Fruit fly (Drosophila melanogaster) whole organism, embryonic: ENCODE measurements around the gene CG14005.

Experiments used
- Abd-B ChIP-seq: fragments of 200-800 bp; sonication (Bioruptor generic); optimal IDR thresholded peaks from 2 replicates; lab custom pipeline; 2018; ENCODE audit warnings: missing biosample characterization, mild to moderate bottlenecking, missing genetic modification characterization, moderate library complexity
- Atf3 ChIP-seq: fragments of 200-800 bp; sonication (Bioruptor generic); optimal IDR thresholded peaks from 3 replicates; lab custom pipeline; 2016; ENCODE audit warnings: missing biosample characterization, missing genetic modification characterization
- Awh ChIP-seq: fragments of 200-800 bp; sonication (Bioruptor generic); IDR thresholded peaks from 2 replicates; pipeline ENCODE4, ENCODE4 v1.3.6; 2022; ENCODE audit warnings: missing biosample characterization, missing genetic modification characterization
- Bgb ChIP-seq: fragments of 200-800 bp; sonication (Bioruptor generic); IDR thresholded peaks from 2 replicates; pipeline ENCODE4 v1.3.6; 2022; ENCODE audit warnings: missing biosample characterization, missing genetic modification characterization; ENCODE audit not compliant: partially characterized antibody
- CG12744 ChIP-seq: fragments of 200-800 bp; sonication (Bioruptor generic); optimal IDR thresholded peaks from 2 replicates; lab custom pipeline; 2016; ENCODE audit warnings: missing biosample characterization, missing genetic modification characterization
- CG13424 ChIP-seq: fragments of 200-800 bp; sonication (Bioruptor generic); optimal IDR thresholded peaks from 2 replicates; lab custom pipeline; 2019; ENCODE audit warnings: missing biosample characterization, mild to moderate bottlenecking, missing genetic modification characterization, moderate library complexity
- CG2120 ChIP-seq: fragments of 200-800 bp; sonication (Bioruptor generic); optimal IDR thresholded peaks from 3 replicates; lab custom pipeline; 2016; ENCODE audit warnings: missing biosample characterization, missing genetic modification characterization
- CG2889 ChIP-seq: fragments of 200-800 bp; sonication (Bioruptor generic); IDR thresholded peaks from 3 replicates; pipeline ENCODE4 v1.3.6; 2022; ENCODE audit warnings: missing biosample characterization, missing genetic modification characterization
- CG3163 ChIP-seq: fragments of 200-800 bp; sonication (Bioruptor generic); optimal IDR thresholded peaks from 3 replicates; lab custom pipeline; 2016; ENCODE audit warnings: missing biosample characterization, missing genetic modification characterization
- CG32532 ChIP-seq: fragments of 200-800 bp; sonication (Bioruptor generic); IDR thresholded peaks from 2 replicates; pipeline ENCODE4 v1.3.6; 2022; ENCODE audit warnings: missing biosample characterization, missing genetic modification characterization
- CG42726 ChIP-seq: fragments of 200-800 bp; sonication (Bioruptor generic); IDR thresholded peaks from 2 replicates; pipeline ENCODE4 v1.3.6; 2022; ENCODE audit warnings: missing biosample characterization, missing genetic modification characterization; ENCODE audit not compliant: partially characterized antibody
- CG4424 ChIP-seq: fragments of 200-800 bp; sonication (Bioruptor generic); optimal IDR thresholded peaks from 3 replicates; lab custom pipeline; 2016; ENCODE audit warnings: missing biosample characterization, missing genetic modification characterization
- CG5180 ChIP-seq: fragments of 200-800 bp; sonication (Bioruptor generic); optimal IDR thresholded peaks from 3 replicates; lab custom pipeline; 2017; ENCODE audit warnings: missing biosample characterization, missing genetic modification characterization, mild to moderate bottlenecking, moderate library complexity, missing genetic modification reagents
- CG6791 ChIP-seq: fragments of 200-800 bp; sonication (Bioruptor generic); IDR thresholded peaks from 3 replicates; pipeline ENCODE4 v1.3.6; 2022; ENCODE audit warnings: missing biosample characterization, missing genetic modification characterization; ENCODE audit not compliant: partially characterized antibody
- CG9932 ChIP-seq: fragments of 200-800 bp; sonication (Bioruptor generic); IDR thresholded peaks from 2 replicates; pipeline ENCODE4 v1.3.6; 2022; ENCODE audit warnings: missing biosample characterization, missing genetic modification characterization
- Dbx ChIP-seq: fragments of 200-800 bp; sonication (Bioruptor generic); IDR thresholded peaks from 3 replicates; pipeline ENCODE4 v1.3.6; 2022; ENCODE audit warnings: missing biosample characterization, missing genetic modification characterization
- Dll ChIP-seq: fragments of 200-800 bp; sonication (Bioruptor generic); IDR thresholded peaks from 4 replicates; pipeline ENCODE4 v1.3.6; 2022; ENCODE audit warnings: missing biosample characterization, missing genetic modification characterization; ENCODE audit not compliant: partially characterized antibody
- Ets65A ChIP-seq: fragments of 200-800 bp; sonication (Bioruptor generic); peaks from one replicate; lab custom pipeline; 2016; ENCODE audit warnings: missing biosample characterization, missing genetic modification characterization
- Jarid2 ChIP-seq: fragments of 200-800 bp; sonication (Bioruptor generic); optimal IDR thresholded peaks from 3 replicates; lab custom pipeline; 2017; ENCODE audit warnings: mild to moderate bottlenecking, missing biosample characterization, missing genetic modification reagents, missing genetic modification characterization
- MBD-R2 ChIP-seq: fragments of 200-800 bp; sonication (Bioruptor generic); IDR thresholded peaks from 2 replicates; pipeline ENCODE4 v1.3.6; 2022; ENCODE audit warnings: missing biosample characterization, missing genetic modification characterization
- Med ChIP-seq: fragments of 200-800 bp; sonication (Bioruptor generic); peaks from one replicate; lab custom pipeline; 2016; ENCODE audit warnings: missing biosample characterization, missing genetic modification characterization, mild to moderate bottlenecking, inconsistent platforms, moderate library complexity
- Ptx1 ChIP-seq: fragments of 200-800 bp; sonication (Bioruptor generic); IDR thresholded peaks from 2 replicates; pipeline ENCODE4 v1.3.6; 2022; ENCODE audit warnings: missing biosample characterization, missing genetic modification characterization
- Rfx ChIP-seq: fragments of 200-800 bp; sonication (Bioruptor generic); IDR thresholded peaks from 2 replicates; pipeline ENCODE4 v1.3.6; 2022; ENCODE audit warnings: missing biosample characterization, missing genetic modification characterization
- Ssrp ChIP-seq: fragments of 200-800 bp; sonication (Bioruptor generic); optimal IDR thresholded peaks from 2 replicates; lab custom pipeline; 2018; ENCODE audit warnings: missing biosample characterization, mild to moderate bottlenecking, missing genetic modification characterization, moderate library complexity
- Taf1 ChIP-seq: fragments of 200-800 bp; sonication (Bioruptor generic); IDR thresholded peaks from 2 replicates; pipeline ENCODE4 v1.3.6; 2022; ENCODE audit warnings: missing biosample characterization, missing genetic modification characterization
- Trl ChIP-seq, 3 experiments: fragments of >200 bp in 2 of 3; fragments of 200-800 bp in 1 of 3; sonication (Bioruptor generic) in 1 of 3; optimal IDR thresholded peaks; 2 replicates in 1 of 3; 3 replicates in 2 of 3; lab custom pipeline; 2016 to 2017; ENCODE audit warnings: missing biosample characterization in 1 of 3, missing genetic modification characterization in 1 of 3
- Xrp1 ChIP-seq: fragments of 200-800 bp; sonication (Bioruptor generic); IDR thresholded peaks from 2 replicates; pipeline ENCODE4 v1.3.6; 2022; ENCODE audit warnings: missing biosample characterization, missing genetic modification characterization
- ab ChIP-seq: fragments of 200-800 bp; sonication (Bioruptor generic); optimal IDR thresholded peaks from 2 replicates; lab custom pipeline; 2016; ENCODE audit warnings: missing biosample characterization, missing genetic modification characterization
- chinmo ChIP-seq: fragments of 200-800 bp; sonication (Bioruptor generic); IDR thresholded peaks from 4 replicates; pipeline ENCODE4 v1.3.6; 2022; ENCODE audit warnings: missing biosample characterization, missing genetic modification characterization; ENCODE audit not compliant: partially characterized antibody
- ci ChIP-seq: fragments of 200-800 bp; sonication (Bioruptor generic); IDR thresholded peaks from 3 replicates; pipeline ENCODE4 v1.3.6; 2022; ENCODE audit warnings: missing biosample characterization, missing genetic modification characterization
- dm ChIP-seq: fragments of 200-800 bp; sonication (Bioruptor generic); optimal IDR thresholded peaks from 3 replicates; lab custom pipeline; 2016; ENCODE audit warnings: missing biosample characterization, missing genetic modification characterization
- dysf ChIP-seq: fragments of 200-800 bp; sonication (Bioruptor generic); IDR thresholded peaks from 3 replicates; pipeline ENCODE4 v1.3.6; 2022; ENCODE audit warnings: missing biosample characterization, missing genetic modification characterization
- grn ChIP-seq: fragments of 200-800 bp; sonication (Bioruptor generic); optimal IDR thresholded peaks from 3 replicates; lab custom pipeline; 2017; ENCODE audit warnings: missing biosample characterization, missing genetic modification characterization
- hbn ChIP-seq: fragments of 200-800 bp; sonication (Bioruptor generic); IDR thresholded peaks from 2 replicates; pipeline ENCODE4 v1.3.6; 2022; ENCODE audit warnings: missing biosample characterization, missing genetic modification characterization; ENCODE audit not compliant: partially characterized antibody
- lola ChIP-seq, 3 experiments: fragments of >200 bp in 2 of 3; fragments of 200-800 bp in 1 of 3; sonication (Bioruptor generic) in 1 of 3; optimal IDR thresholded peaks; 2 replicates each; lab custom pipeline; 2017 to 2019; ENCODE audit warnings: missing biosample characterization in 3 of 3, missing genetic modification characterization in 3 of 3, mild to moderate bottlenecking in 1 of 3, moderate library complexity in 1 of 3
- onecut ChIP-seq: fragments of 200-800 bp; sonication (Bioruptor generic); IDR thresholded peaks from 2 replicates; pipeline ENCODE4 v1.3.6; 2022; ENCODE audit warnings: missing biosample characterization, missing genetic modification characterization
- otp ChIP-seq: fragments of 200-800 bp; sonication (Bioruptor generic); IDR thresholded peaks from 3 replicates; pipeline ENCODE4, ENCODE4 v1.3.6; 2022; ENCODE audit warnings: missing biosample characterization, missing genetic modification characterization
- pfk ChIP-seq: fragments of 200-800 bp; sonication (Bioruptor generic); optimal IDR thresholded peaks from 2 replicates; lab custom pipeline; 2018; ENCODE audit warnings: missing biosample characterization, mild to moderate bottlenecking, missing genetic modification characterization, moderate library complexity
- row ChIP-seq: fragments of 200-800 bp; sonication (Bioruptor generic); IDR thresholded peaks from 3 replicates; pipeline ENCODE4 v1.3.6; 2022; ENCODE audit warnings: missing biosample characterization, missing genetic modification characterization
- sens ChIP-seq: fragments of 200-800 bp; sonication (Bioruptor generic); peaks from one replicate; lab custom pipeline; 2016; ENCODE audit warnings: missing biosample characterization, missing genetic modification characterization
- slbo ChIP-seq: fragments of 200-800 bp; sonication (Bioruptor generic); IDR thresholded peaks from 2 replicates; pipeline ENCODE4 v1.3.6; 2022; ENCODE audit warnings: missing biosample characterization, missing genetic modification characterization
- stc ChIP-seq: fragments of 200-800 bp; sonication (Bioruptor generic); IDR thresholded peaks from 2 replicates; pipeline ENCODE4 v1.3.6; 2022; ENCODE audit warnings: missing biosample characterization, missing genetic modification characterization
- yki ChIP-seq: fragments of >200 bp; optimal IDR thresholded peaks from 3 replicates; lab custom pipeline; 2018
- zfh2 ChIP-seq: fragments of 200-800 bp; sonication (Bioruptor generic); optimal IDR thresholded peaks from 2 replicates; lab custom pipeline; 2016; ENCODE audit warnings: missing biosample characterization, missing genetic modification characterization

CG14005 gene

DNA sequence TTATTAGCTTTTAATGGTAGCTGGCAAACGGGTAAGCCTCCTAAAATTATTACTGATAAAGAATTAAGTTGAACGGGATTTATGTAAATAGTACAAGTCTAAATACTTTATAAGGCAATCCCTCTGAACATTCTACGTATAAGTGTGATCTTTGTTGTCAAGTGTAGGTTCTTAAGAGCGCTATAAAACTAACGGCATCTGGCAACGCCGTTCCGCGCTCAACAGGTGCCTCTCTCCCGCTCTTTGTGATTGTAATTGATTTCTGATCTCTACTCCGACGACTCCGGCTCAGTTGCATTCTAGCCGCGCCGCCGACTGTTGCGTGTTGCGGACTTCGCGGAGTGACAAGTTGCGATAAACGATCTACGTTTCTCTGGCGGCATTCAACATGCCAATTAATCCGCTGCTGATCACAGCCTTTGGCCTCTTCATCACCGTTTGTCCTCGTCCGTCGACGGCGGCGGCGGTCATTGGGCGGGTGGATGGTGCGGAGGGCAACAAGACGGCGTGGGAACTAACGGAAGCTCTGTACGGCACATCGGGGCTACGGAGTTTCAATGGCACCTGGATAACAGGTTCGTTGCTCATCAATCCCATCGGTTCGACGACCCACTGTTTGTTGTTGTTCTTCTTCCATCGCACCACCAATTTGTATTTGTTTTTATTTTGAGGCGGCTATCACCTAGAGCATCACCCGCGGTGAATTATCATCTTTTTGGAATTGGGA lies 3.5 kb upstream of the CG14005 start, which contains the start of gene CG11034 (continued):
- TF ChIP-seq Abd-B (GFP tag; lab: Kevin White, UChicago) (peak; percentile 23), Atf3 (GFP tag; lab: Kevin White, UChicago) (no peak), Rfx (GFP tag; lab: Robert Waterston, UW) (peak; percentile 40), Trl (optimal IDR thresholded peaks at IDR 0.05; lab: Kevin White, UChicago) (peak; percentile 70 to 81), Trl (GFP tag; optimal IDR thresholded peaks at IDR 0.05; lab: Kevin White, UChicago) (no peak), CG42726 (GFP tag; lab: Robert Waterston, UW) (peak; percentile 30; the same call in 1 of the 2 replicates), yki (lab: Kevin White, UChicago) (peak; percentile 33), CG9932 (GFP tag; lab: Robert Waterston, UW) (peak; percentile 56), row (peak; percentile 64; the same call in 2 of the 3 replicates), Ets65A (GFP tag; lab: Kevin White, UChicago) (no peak), Ssrp (tag; lab: Kevin White, UChicago) (no peak), CG6791 (GFP tag; lab: Robert Waterston, UW) (peak; percentile 51; the same call in 1 of the 3 replicates), Dll (GFP tag; lab: Robert Waterston, UW) (peak; percentile 8; the same call in 1 of the 4 replicates), Taf1 (0 out of 2 replicates have a peak, but pooled peaks have one; percentile 8), CG2120 (GFP tag; lab: Kevin White, UChicago) (peak; percentile 12), Dbx (GFP tag; lab: Robert Waterston, UW) (no peak), ab (GFP tag; lab: Kevin White, UChicago) (no peak), otp (GFP tag; lab: Robert Waterston, UW) (peak; percentile 42; the same call in 2 of the 3 replicates), ci (GFP tag; lab: Robert Waterston, UW) (peak; percentile 39; the same call in 2 of the 3 replicates), Bgb (GFP tag; lab: Robert Waterston, UW) (peak; percentile 42; the same call in 1 of the 2 replicates), CG13424 (peak; percentile 3), Med (GFP tag; lab: Kevin White, UChicago) (peak; percentile 73), lola (GFP tag; optimal IDR thresholded peaks at IDR 0.05; lab: Kevin White, UChicago) (no peak), onecut (peak; percentile 22; the same call in 1 of the 2 replicates), Xrp1 (GFP tag; lab: Robert Waterston, UW) (0 out of 2 replicates have a peak, but pooled peaks have one; percentile 30), stc (0 out of 2 replicates have a peak, but pooled peaks have one; percentile 0), sens (peak; percentile 10), pfk (GFP tag; lab: Kevin White, UChicago) (no peak), CG2889 (GFP tag; lab: Robert Waterston, UW) (peak; percentile 78), hbn (GFP tag; lab: Robert Waterston, UW) (no peak), Jarid2 (GFP tag; lab: Kevin White, UChicago) (peak; percentile 91), MBD-R2 (GFP tag; lab: Robert Waterston, UW) (peak; percentile 12; the same call in 1 of the 2 replicates), grn (GFP tag; lab: Kevin White, UChicago) (peak; percentile 94), CG3163 (GFP tag; lab: Kevin White, UChicago) (peak; percentile 89), dm (GFP tag; lab: Kevin White, UChicago) (no peak), Awh (0 out of 2 replicates have a peak, but pooled peaks have one; percentile 15), slbo (peak; percentile 29; the same call in 1 of the 2 replicates), Ptx1 (GFP tag; lab: Robert Waterston, UW) (peak; percentile 21; the same call in 1 of the 2 replicates), chinmo (peak; percentile 87; the same call in 2 of the 4 replicates), CG4424 (GFP tag; lab: Kevin White, UChicago) (peak; percentile 4), dysf (GFP tag; lab: Robert Waterston, UW) (0 out of 3 replicates have a peak, but pooled peaks have one; percentile 50), CG12744 (GFP tag; lab: Kevin White, UChicago) (no peak), zfh2 (GFP tag; lab: Kevin White, UChicago) (no peak), CG5180 (GFP tag; lab: Kevin White, UChicago) (peak; percentile 40), CG32532 (GFP tag; lab: Robert Waterston, UW) (peak; percentile 52)
